Worm (Caenorhabditis elegans): ENCODE measurements around the gene cdd-2.
A peak's percentile ranks its signal among the peaks of the same experiment; 100 is the strongest.

cdd-2 gene

DNA sequence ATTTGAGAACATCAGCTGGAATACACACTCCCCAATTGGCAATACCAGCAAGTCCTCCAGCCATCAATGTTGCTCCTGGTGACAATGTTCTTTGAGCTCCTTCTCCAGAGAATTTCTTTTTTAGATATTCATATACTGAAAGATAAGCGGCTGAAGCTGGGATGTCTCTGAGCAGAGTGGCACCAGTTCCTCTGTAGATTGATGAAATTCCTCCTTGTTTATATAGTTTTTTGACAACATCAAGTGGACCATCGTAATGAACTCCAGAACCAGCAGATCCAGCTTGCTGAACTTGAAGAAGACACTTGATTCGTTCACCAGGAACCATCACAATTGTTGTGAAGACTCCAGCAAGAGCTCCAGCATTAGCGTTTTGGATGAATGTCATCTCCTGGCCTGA, 4.4 kb upstream of the cdd-2 start:
- no peak for TF ChIP-seq dox-1 (GFP tag; IDR thresholded peaks at IDR 0.05)
- no peak for TF ChIP-seq rpc-1 (optimal IDR thresholded peaks at IDR 0.05)
- no peak for TF ChIP-seq rpc-1 (tag; optimal IDR thresholded peaks at IDR 0.05)
- no peak for TF ChIP-seq F52B5.7 (tag; optimal IDR thresholded peaks at IDR 0.05)
- TF ChIP-seq F49E8.2 (tag; optimal IDR thresholded peaks at IDR 0.05; ENCODE audit: insufficient read depth) = no peak
- TF ChIP-seq dpff-1 (tag; optimal IDR thresholded peaks at IDR 0.05) = no peak
- TF ChIP-seq ets-4 (GFP tag; optimal IDR thresholded peaks at IDR 0.05) = no peak
- TF ChIP-seq hsf-1 (GFP tag; IDR thresholded peaks at IDR 0.05) = no peak
- no peak for TF ChIP-seq fkh-3 (tag; optimal IDR thresholded peaks at IDR 0.05)
- TF ChIP-seq somi-1 (GFP tag; optimal IDR thresholded peaks at IDR 0.05) = no peak

DNA sequence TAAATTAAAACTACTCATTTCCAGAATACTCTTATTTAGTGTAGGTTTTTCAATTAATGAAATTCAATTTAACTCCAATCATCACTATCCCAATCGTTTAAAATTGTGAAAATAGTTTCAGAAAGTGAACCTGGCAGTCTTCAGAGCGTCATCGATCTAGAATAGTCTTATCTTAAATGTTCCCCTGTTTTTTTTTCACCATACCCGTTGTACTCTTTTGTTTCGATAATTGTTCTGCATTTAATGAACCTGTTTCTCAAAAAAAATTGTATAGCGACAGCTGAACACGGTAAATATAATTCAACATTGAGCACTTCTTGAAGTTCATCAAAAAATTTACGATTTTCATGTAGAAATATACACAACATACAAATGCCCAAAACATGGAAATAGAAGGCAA, 3.6 kb upstream of the cdd-2 start:
- TF ChIP-seq snpc-1.3 (tag; optimal IDR thresholded peaks at IDR 0.05; ENCODE audit: insufficient read depth) (peak; percentile 3), B0336.3 (GFP tag; IDR thresholded peaks at IDR 0.05) (0 out of 2 replicates have a peak, but pooled peaks have one; percentile 37), ceh-91 (GFP tag; IDR thresholded peaks at IDR 0.05) (no peak), madf-6 (GFP tag; IDR thresholded peaks at IDR 0.05) (peak; percentile 42; the same call in 1 of the 2 replicates), mxl-1 (tag; optimal IDR thresholded peaks at IDR 0.05) (no peak), snpc-4 (GFP tag; optimal IDR thresholded peaks at IDR 0.05) (no peak), snpc-4 (tag; optimal IDR thresholded peaks at IDR 0.05) (peak in 1 of 4 experiments; percentile 12), bed-2 (GFP tag; IDR thresholded peaks at IDR 0.05) (no peak), ztf-26 (tag; optimal IDR thresholded peaks at IDR 0.05) (no peak), ztf-22 (GFP tag; optimal IDR thresholded peaks at IDR 0.05) (no peak), let-526 (GFP tag; IDR thresholded peaks at IDR 0.05) (no peak), F55B11.4 (tag; optimal IDR thresholded peaks at IDR 0.05; ENCODE audit: borderline replicate concordance, insufficient read depth) (no peak), him-1 (tag; optimal IDR thresholded peaks at IDR 0.05) (no peak), tbx-9 (tag; optimal IDR thresholded peaks at IDR 0.05; ENCODE audit: borderline replicate concordance) (no peak), attf-6 (GFP tag; IDR thresholded peaks at IDR 0.05) (no peak), ekl-4 (GFP tag; IDR thresholded peaks at IDR 0.05) (no peak), ZK185.1 (tag; optimal IDR thresholded peaks at IDR 0.05; ENCODE audit: poor library complexity, severe bottlenecking) (peak; percentile 35), Y95B8A.8 (GFP tag; IDR thresholded peaks at IDR 0.05) (peak; percentile 43; the same call in 1 of the 2 replicates), unc-62 (GFP tag; optimal IDR thresholded peaks at IDR 0.05) (no peak), nhr-80 (tag; optimal IDR thresholded peaks at IDR 0.05) (no peak), gei-17 (GFP tag; optimal IDR thresholded peaks at IDR 0.05) (no peak), akir-1 (GFP tag; optimal IDR thresholded peaks at IDR 0.05) (no peak), ccch-3 (GFP tag; optimal IDR thresholded peaks at IDR 0.05) (no peak), F57C9.4 (tag; optimal IDR thresholded peaks at IDR 0.05) (no peak), D2030.7 (GFP tag; IDR thresholded peaks at IDR 0.05) (no peak), nfyb-1 (GFP tag; IDR thresholded peaks at IDR 0.05) (0 out of 2 replicates have a peak, but pooled peaks have one; percentile 14), atf-7 (tag; optimal IDR thresholded peaks at IDR 0.05) (no peak), tlf-1 (GFP tag; optimal IDR thresholded peaks at IDR 0.05) (peak; percentile 16), hrde-1 (tag; optimal IDR thresholded peaks at IDR 0.05; ENCODE audit: borderline replicate concordance) (peak; percentile 69), repo-1 (tag; optimal IDR thresholded peaks at IDR 0.05) (peak; percentile 64), F37B4.10 (GFP tag; IDR thresholded peaks at IDR 0.05) (no peak), xnd-1 (tag; optimal IDR thresholded peaks at IDR 0.05) (no peak)
